Fruit fly (Drosophila melanogaster): Measurements from ENCODE around the gene AgmNAT.

The AgmNAT gene

dm6 chrX:5789187-5789586, 26.4 kb downstream of the AgmNAT start, which contains the start of gene CG15767:
Gene CG15767 (plus strand): TSS chrX:5789487.
- TF ChIP-seq CG7101 (tag; optimal IDR thresholded peaks at IDR 0.05) (no peak), cnc (optimal IDR thresholded peaks at IDR 0.05) (no peak), cic (GFP tag; optimal IDR thresholded peaks at IDR 0.05) (no peak), tj (GFP tag; optimal IDR thresholded peaks at IDR 0.05) (no peak), CG11617 (GFP tag; optimal IDR thresholded peaks at IDR 0.05) (no peak), Clk (GFP tag; optimal IDR thresholded peaks at IDR 0.05) (no peak), Mnt (GFP tag; optimal IDR thresholded peaks at IDR 0.05) (no peak), CG12768 (GFP tag; optimal IDR thresholded peaks at IDR 0.05) (no peak), CG1620 (GFP tag; optimal IDR thresholded peaks at IDR 0.05) (no peak), Hr96 (GFP tag; optimal IDR thresholded peaks at IDR 0.05) (no peak), toe (GFP tag; optimal IDR thresholded peaks at IDR 0.05) (no peak), pad (GFP tag; optimal IDR thresholded peaks at IDR 0.05) (no peak), CG5204 (GFP tag; optimal IDR thresholded peaks at IDR 0.05) (no peak), CG14711 (tag; optimal IDR thresholded peaks at IDR 0.05) (no peak), Crg-1 (GFP tag; optimal IDR thresholded peaks at IDR 0.05) (no peak), ovo (GFP tag; optimal IDR thresholded peaks at IDR 0.05) (no peak), kay (GFP tag; ENCODE audit: borderline replicate concordance) (no peak)

- TF ChIP-seq CG5204 (GFP tag; optimal IDR thresholded peaks at IDR 0.05), result no peak
- no peak for TF ChIP-seq cnc (optimal IDR thresholded peaks at IDR 0.05)
- no peak for TF ChIP-seq pad (GFP tag; optimal IDR thresholded peaks at IDR 0.05)
- no peak for TF ChIP-seq ovo (GFP tag; optimal IDR thresholded peaks at IDR 0.05)
- TF ChIP-seq Crg-1 (GFP tag; optimal IDR thresholded peaks at IDR 0.05), result no peak
- TF ChIP-seq CG14711 (tag; optimal IDR thresholded peaks at IDR 0.05), result no peak
- no peak for TF ChIP-seq cic (GFP tag; optimal IDR thresholded peaks at IDR 0.05)
Observed at dm6 chrX:5786559-5786958, 29.1 kb downstream of the AgmNAT start.

dm6 chrX:5783260-5784040, 32.2 kb downstream of the AgmNAT start:
- TF ChIP-seq pad (GFP tag; optimal IDR thresholded peaks at IDR 0.05) (no peak), toe (GFP tag; optimal IDR thresholded peaks at IDR 0.05) (no peak), CG1620 (GFP tag; optimal IDR thresholded peaks at IDR 0.05) (no peak), Mnt (GFP tag; optimal IDR thresholded peaks at IDR 0.05) (no peak), ovo (GFP tag; optimal IDR thresholded peaks at IDR 0.05) (no peak), Clk (GFP tag; optimal IDR thresholded peaks at IDR 0.05) (no peak), CG7045 (GFP tag; optimal IDR thresholded peaks at IDR 0.05) (no peak), CG11617 (GFP tag; optimal IDR thresholded peaks at IDR 0.05) (no peak), CG14711 (tag; optimal IDR thresholded peaks at IDR 0.05) (no peak), cnc (optimal IDR thresholded peaks at IDR 0.05) (no peak), Hr96 (GFP tag; optimal IDR thresholded peaks at IDR 0.05) (no peak), Crg-1 (GFP tag; optimal IDR thresholded peaks at IDR 0.05) (no peak), bab1 (GFP tag; optimal IDR thresholded peaks at IDR 0.05) (no peak), tj (GFP tag; optimal IDR thresholded peaks at IDR 0.05) (no peak), cic (GFP tag; optimal IDR thresholded peaks at IDR 0.05) (no peak), kay (GFP tag; ENCODE audit: borderline replicate concordance) (no peak)

dm6 chrX:5781520-5781919, 34.1 kb downstream of the AgmNAT start, which contains the start of gene CG3108:
Gene CG3108 (minus strand): TSS chrX:5781620.
- TF ChIP-seq cnc (optimal IDR thresholded peaks at IDR 0.05) (no peak), bab1 (GFP tag; optimal IDR thresholded peaks at IDR 0.05) (no peak), cic (GFP tag; optimal IDR thresholded peaks at IDR 0.05) (no peak), ovo (GFP tag; optimal IDR thresholded peaks at IDR 0.05) (no peak), Crg-1 (GFP tag; optimal IDR thresholded peaks at IDR 0.05) (no peak), CG5204 (GFP tag; optimal IDR thresholded peaks at IDR 0.05) (no peak), CG12768 (GFP tag; optimal IDR thresholded peaks at IDR 0.05) (no peak), CG14711 (tag; optimal IDR thresholded peaks at IDR 0.05) (no peak), CG7045 (GFP tag; optimal IDR thresholded peaks at IDR 0.05) (no peak), CG7101 (tag; optimal IDR thresholded peaks at IDR 0.05) (no peak), Clk (GFP tag; optimal IDR thresholded peaks at IDR 0.05) (no peak), pad (GFP tag; optimal IDR thresholded peaks at IDR 0.05) (no peak), CG11617 (GFP tag; optimal IDR thresholded peaks at IDR 0.05) (no peak), CG1620 (GFP tag; optimal IDR thresholded peaks at IDR 0.05) (no peak), tj (GFP tag; optimal IDR thresholded peaks at IDR 0.05) (no peak), kay (GFP tag; ENCODE audit: borderline replicate concordance) (no peak), Mnt (GFP tag; optimal IDR thresholded peaks at IDR 0.05) (no peak), Hr96 (GFP tag; optimal IDR thresholded peaks at IDR 0.05) (no peak), toe (GFP tag; optimal IDR thresholded peaks at IDR 0.05) (no peak)

dm6 chrX:5776547-5776946, 39.1 kb downstream of the AgmNAT start, which contains the start of gene CG42264:
Gene CG42264 (minus strand): TSS chrX:5776647.
- TF ChIP-seq cnc (optimal IDR thresholded peaks at IDR 0.05) (no peak), Clk (GFP tag; optimal IDR thresholded peaks at IDR 0.05) (no peak), Mnt (GFP tag; optimal IDR thresholded peaks at IDR 0.05) (no peak), pad (GFP tag; optimal IDR thresholded peaks at IDR 0.05) (no peak), CG1620 (GFP tag; optimal IDR thresholded peaks at IDR 0.05) (no peak), toe (GFP tag; optimal IDR thresholded peaks at IDR 0.05) (no peak), Crg-1 (GFP tag; optimal IDR thresholded peaks at IDR 0.05) (no peak), CG5204 (GFP tag; optimal IDR thresholded peaks at IDR 0.05) (no peak), CG11617 (GFP tag; optimal IDR thresholded peaks at IDR 0.05) (no peak), bab1 (GFP tag; optimal IDR thresholded peaks at IDR 0.05) (no peak), tj (GFP tag; optimal IDR thresholded peaks at IDR 0.05) (no peak)

dm6 chrX:5772409-5772808, 43.2 kb downstream of the AgmNAT start:
- TF ChIP-seq Clk (GFP tag; optimal IDR thresholded peaks at IDR 0.05), result no peak
- TF ChIP-seq pad (GFP tag; optimal IDR thresholded peaks at IDR 0.05), result no peak
- TF ChIP-seq Crg-1 (GFP tag; optimal IDR thresholded peaks at IDR 0.05), result no peak
- TF ChIP-seq kay (GFP tag; ENCODE audit: borderline replicate concordance), result no peak
